Fruit fly (Drosophila melanogaster) whole organism, wandering third instar larva: ENCODE data around the gene tio.

ENCODE experiments used
- Abd-B ChIP-seq: fragments of >200 bp; optimal IDR thresholded peaks from 2 replicates; lab custom pipeline; 2017; ENCODE audit warnings: missing biosample characterization, missing genetic modification characterization
- CG32264 ChIP-seq: fragments of 200-800 bp; sonication (Bioruptor generic); optimal IDR thresholded peaks from 2 replicates; lab custom pipeline; 2016; ENCODE audit warnings: missing biosample characterization, missing genetic modification characterization
- CG9705 ChIP-seq: fragments of 200-800 bp; sonication (Bioruptor generic); optimal IDR thresholded peaks from 2 replicates; lab custom pipeline; 2018; ENCODE audit warnings: missing biosample characterization, mild to moderate bottlenecking, missing genetic modification characterization
- CrebA ChIP-seq: fragments of 200-800 bp; sonication (Bioruptor generic); optimal IDR thresholded peaks from 2 replicates; lab custom pipeline; 2016; ENCODE audit warnings: missing biosample characterization, mild to moderate bottlenecking, missing genetic modification characterization, borderline replicate concordance
- Dfd ChIP-seq: fragments of >200 bp; optimal IDR thresholded peaks from 2 replicates; lab custom pipeline; 2017; ENCODE audit warnings: missing biosample characterization, missing genetic modification characterization
- Dif ChIP-seq: fragments of 200-275, 200-300 bp; sonication (Bioruptor generic); optimal IDR thresholded peaks from 2 replicates; lab custom pipeline; 2018; ENCODE audit warnings: missing biosample characterization, missing genetic modification characterization; ENCODE audit not compliant: partially characterized antibody
- GATAd ChIP-seq: sonication (Bioruptor generic); optimal IDR thresholded peaks from 2 replicates; lab custom pipeline; 2016; ENCODE audit warnings: missing biosample characterization, missing genetic modification characterization
- Hr78 ChIP-seq: fragments of >200 bp; optimal IDR thresholded peaks from 2 replicates; lab custom pipeline; 2017; ENCODE audit warnings: missing biosample characterization, missing genetic modification characterization
- Hr83 ChIP-seq: fragments of 200-300 bp; sonication (Bioruptor generic); optimal IDR thresholded peaks from 2 replicates; lab custom pipeline; 2016; ENCODE audit warnings: missing biosample characterization, mild to moderate bottlenecking, missing genetic modification characterization, moderate library complexity; ENCODE audit not compliant: poor library complexity, severe bottlenecking
- Jra ChIP-seq: sonication (Bioruptor generic); optimal IDR thresholded peaks from 2 replicates; lab custom pipeline; 2016; ENCODE audit warnings: missing biosample characterization, missing genetic modification characterization
- N ChIP-seq: fragments of >200 bp; optimal IDR thresholded peaks from 2 replicates; lab custom pipeline; 2018; ENCODE audit warnings: missing biosample characterization, missing external identifiers, missing genetic modification characterization
- Sp1 ChIP-seq: fragments of 200-800 bp; sonication (Bioruptor generic); optimal IDR thresholded peaks from 3 replicates; lab custom pipeline; 2019; ENCODE audit warnings: missing biosample characterization, mild to moderate bottlenecking, missing genetic modification characterization, moderate library complexity
- br ChIP-seq: fragments of 200-800 bp; sonication (Bioruptor generic); optimal IDR thresholded peaks from 2 replicates; lab custom pipeline; 2016; ENCODE audit warnings: missing biosample characterization, missing genetic modification characterization
- brk ChIP-seq: fragments of 200-800 bp; sonication (Bioruptor generic); optimal IDR thresholded peaks from 2 replicates; lab custom pipeline; 2016; ENCODE audit warnings: missing biosample characterization, mild to moderate bottlenecking, missing genetic modification characterization
- dl ChIP-seq, 2 experiments: fragments of 175-275, 200-275 bp in 1 of 2; fragments of 200-275 bp in 1 of 2; sonication (Bioruptor generic); optimal IDR thresholded peaks; lab custom pipeline; 2018; ENCODE audit warnings: mild to moderate bottlenecking in 2 of 2, missing biosample characterization in 2 of 2, missing genetic modification characterization in 2 of 2, moderate library complexity in 2 of 2; ENCODE audit not compliant: partially characterized antibody in 2 of 2, insufficient read depth in 1 of 2
- dmrt93B ChIP-seq: fragments of 200-800 bp; sonication (Bioruptor generic); optimal IDR thresholded peaks from 2 replicates; lab custom pipeline; 2018; ENCODE audit warnings: missing biosample characterization, mild to moderate bottlenecking, missing genetic modification characterization
- ey ChIP-seq: fragments of 200-800 bp; sonication (Bioruptor generic); optimal IDR thresholded peaks from 2 replicates; lab custom pipeline; 2016; ENCODE audit warnings: missing biosample characterization, missing genetic modification characterization
- h ChIP-seq: fragments of 200-800 bp; sonication (Bioruptor generic); optimal IDR thresholded peaks from 3 replicates; lab custom pipeline; 2016; ENCODE audit warnings: missing biosample characterization, mild to moderate bottlenecking, missing genetic modification characterization
- pan ChIP-seq: fragments of >200 bp; optimal IDR thresholded peaks from 2 replicates; lab custom pipeline; 2017
- sage ChIP-seq: fragments of 200-800 bp; sonication (Bioruptor generic); optimal IDR thresholded peaks from 2 replicates; lab custom pipeline; 2016; ENCODE audit warnings: missing biosample characterization, mild to moderate bottlenecking, missing genetic modification characterization
- sv ChIP-seq: fragments of 200-800 bp; sonication (Bioruptor generic); optimal IDR thresholded peaks from 3 replicates; lab custom pipeline; 2016; ENCODE audit warnings: missing biosample characterization, missing genetic modification characterization
- tai ChIP-seq: sonication (Bioruptor generic); optimal IDR thresholded peaks from 2 replicates; lab custom pipeline; 2016; ENCODE audit warnings: missing biosample characterization, missing genetic modification characterization
- usp ChIP-seq: fragments of >200 bp; optimal IDR thresholded peaks from 2 replicates; lab custom pipeline; 2017; ENCODE audit warnings: missing biosample characterization, missing genetic modification characterization
- woc ChIP-seq: sonication (Bioruptor generic); optimal IDR thresholded peaks from 2 replicates; lab custom pipeline; 2016; ENCODE audit warnings: missing biosample characterization, mild to moderate bottlenecking, missing genetic modification characterization

The tio gene

DNA sequence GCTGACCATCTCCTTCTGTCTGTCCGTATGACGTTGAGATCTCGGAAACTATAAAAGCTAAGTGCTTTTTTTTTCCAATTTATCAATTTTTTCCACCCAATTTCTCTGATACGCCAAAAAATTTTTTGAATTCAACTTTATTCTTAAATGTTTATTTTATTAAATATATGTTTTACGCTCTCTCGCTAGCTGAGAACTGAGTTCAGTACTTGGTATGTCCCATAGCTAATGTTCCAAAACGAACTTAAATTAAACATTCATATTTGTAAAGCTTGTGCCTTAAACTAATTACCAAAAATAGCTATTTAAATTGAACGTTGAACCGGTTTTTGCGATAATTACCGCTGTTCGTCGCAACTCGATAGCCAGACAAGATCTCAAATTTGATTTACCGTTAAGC, 18.6 kb downstream of the tio start, which contains the start of gene Grl40a:
Gene Grl40a (plus strand): TSS at position 301 of the 400 bp plus-strand sequence.
- TF ChIP-seq dmrt93B (GFP tag; lab: Kevin White, UChicago) (no peak), Hr78 (no peak), Abd-B (GFP tag; lab: Kevin White, UChicago) (no peak), br (GFP tag; lab: Kevin White, UChicago) (no peak), sage (no peak), Jra (GFP tag; lab: Kevin White, UChicago) (no peak), Dif (GFP tag; lab: Kevin White, UChicago) (no peak), dl (GFP tag; optimal IDR thresholded peaks at IDR 0.05; lab: Kevin White, UChicago; ENCODE audit: insufficient read depth in 1 of 2, partially characterized antibody in 2 of 2) (no peak), sv (GFP tag; lab: Kevin White, UChicago) (no peak), h (GFP tag; lab: Kevin White, UChicago) (no peak), tai (no peak)

DNA sequence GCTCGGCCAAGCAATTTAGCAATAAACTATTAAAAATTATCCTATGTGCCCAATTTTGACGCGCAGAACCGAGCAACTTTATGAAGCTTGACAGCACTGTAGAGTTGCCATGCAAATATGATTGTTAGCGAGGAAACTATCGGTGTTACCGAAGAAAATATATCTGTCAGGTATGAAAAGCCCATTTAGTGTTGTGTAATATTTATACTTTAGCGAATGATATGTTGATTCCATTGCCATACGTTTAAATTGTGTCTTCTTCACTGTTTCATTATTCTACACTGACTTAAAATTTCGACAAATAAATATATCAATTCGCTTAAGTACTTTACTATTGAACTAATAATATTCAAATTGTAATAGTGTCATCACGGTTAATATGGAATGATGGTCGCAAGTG, 24.8 kb downstream of the tio start, which contains the start of gene CG31601:
Gene CG31601 (minus strand): TSS at position 101 of the 400 bp plus-strand sequence.
- TF ChIP-seq N (no peak), usp (GFP tag; lab: Kevin White, UChicago) (no peak), GATAd (GFP tag; lab: Kevin White, UChicago) (no peak), Sp1 (GFP tag; lab: Kevin White, UChicago) (no peak), woc (no peak), CrebA (GFP tag; lab: Kevin White, UChicago) (no peak), h (GFP tag; lab: Kevin White, UChicago) (no peak), dmrt93B (GFP tag; lab: Kevin White, UChicago) (no peak), brk (GFP tag; lab: Kevin White, UChicago) (no peak)

DNA sequence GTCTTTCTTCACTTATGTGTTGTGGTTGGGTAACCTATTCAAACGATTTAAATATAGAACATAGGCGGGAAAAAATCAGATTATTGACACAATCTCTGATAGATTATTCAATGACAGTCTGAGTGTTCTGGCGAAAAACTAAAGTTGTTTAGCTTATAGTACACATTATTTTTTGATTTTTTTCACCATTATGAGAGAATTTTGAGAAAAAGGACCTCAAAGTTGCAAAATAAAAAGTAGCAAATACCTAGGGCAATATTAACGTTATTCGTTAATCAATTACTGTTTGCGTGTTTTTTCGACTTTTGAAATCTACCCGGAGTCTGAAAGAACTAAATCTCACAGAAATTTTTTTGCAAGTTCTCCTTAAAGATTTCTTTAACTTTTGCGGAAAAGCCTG, 35.2 kb downstream of the tio start, which contains the start of gene CG34173:
Gene CG34173 (minus strand): TSS at position 101 of the 400 bp plus-strand sequence.
- no peak for TF ChIP-seq CrebA (GFP tag; lab: Kevin White, UChicago)
- no peak for TF ChIP-seq Dfd (GFP tag; lab: Kevin White, UChicago)
- TF ChIP-seq CG32264 (GFP tag; lab: Kevin White, UChicago) = no peak
- no peak for TF ChIP-seq br (GFP tag; lab: Kevin White, UChicago)
- no peak for TF ChIP-seq usp (GFP tag; lab: Kevin White, UChicago)
- TF ChIP-seq Hr83 = no peak

DNA sequence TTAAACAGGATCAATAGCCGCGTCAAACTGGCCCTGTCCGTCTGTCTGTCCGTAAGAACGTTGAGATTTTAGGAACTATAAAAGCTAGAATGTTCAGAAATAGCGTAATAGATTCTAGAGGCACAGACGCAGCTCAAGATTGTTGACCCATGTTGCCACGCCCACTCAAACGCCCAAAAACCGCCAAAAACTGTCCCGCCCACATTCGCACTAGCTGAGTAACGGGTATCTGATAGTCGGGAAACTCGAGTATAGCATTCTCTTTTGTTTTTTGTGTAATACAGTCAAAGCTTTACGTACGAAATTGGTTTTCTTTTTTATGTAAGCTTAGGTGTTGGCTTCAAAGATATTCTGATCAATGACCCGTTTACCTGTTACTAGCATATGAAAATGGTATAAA, 40.8 kb downstream of the tio start:
- TF ChIP-seq Dfd (GFP tag; lab: Kevin White, UChicago) = peak; percentile 45
- TF ChIP-seq usp (GFP tag; lab: Kevin White, UChicago) = no peak

DNA sequence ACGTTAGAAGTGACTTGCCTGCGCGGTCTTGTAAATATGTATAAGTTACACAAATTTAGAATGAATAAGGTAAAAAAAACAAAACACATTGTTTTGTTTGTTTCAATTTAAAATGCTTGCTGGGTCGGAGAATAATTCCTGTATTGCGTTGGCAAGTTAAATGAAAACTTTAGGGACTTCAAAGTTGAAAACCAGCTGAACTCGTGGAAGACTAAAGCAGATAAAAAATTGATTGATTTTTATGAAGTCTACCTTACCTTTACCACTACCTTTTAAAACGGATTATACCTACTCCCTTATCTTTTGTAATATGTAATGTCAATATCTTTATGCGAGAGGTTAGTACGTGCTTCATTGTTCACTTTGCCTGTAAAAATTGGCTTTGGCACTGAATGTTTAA, 46.2 kb downstream of the tio start, which contains the start of gene CG42597:
Gene CG42597 (minus strand): TSS at position 101 of the 400 bp plus-strand sequence.
- no peak for TF ChIP-seq br (GFP tag; lab: Kevin White, UChicago)
- TF ChIP-seq tai = no peak
- no peak for TF ChIP-seq ey (GFP tag; lab: Kevin White, UChicago)
- no peak for TF ChIP-seq CG9705
- TF ChIP-seq pan (lab: Kevin White, UChicago) = no peak
- TF ChIP-seq Hr78 = no peak
- no peak for TF ChIP-seq Dif (GFP tag; lab: Kevin White, UChicago)

DNA sequence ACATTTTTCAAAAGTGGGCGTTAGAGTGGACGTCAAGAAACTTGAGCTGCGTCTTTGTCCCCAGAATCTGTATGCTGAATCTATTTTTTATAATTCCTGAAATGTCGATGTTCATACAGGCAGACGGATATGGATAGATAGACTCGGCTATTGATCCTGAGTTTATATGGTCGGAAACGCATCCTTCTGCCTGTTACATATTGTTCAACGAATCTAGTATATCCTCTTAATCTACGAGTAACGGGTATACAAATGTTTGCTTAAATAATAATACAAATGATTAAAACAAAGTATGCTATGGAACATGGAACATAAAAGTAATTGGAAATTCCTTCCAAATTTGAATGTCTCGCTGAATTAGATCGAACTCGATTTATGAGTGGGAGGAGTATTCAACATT, 51.8 kb downstream of the tio start, which contains the start of gene tplus3a:
Gene tplus3a (plus strand): TSS at position 301 of the 400 bp plus-strand sequence.
- no peak for TF ChIP-seq Hr83
- TF ChIP-seq usp (GFP tag; lab: Kevin White, UChicago) = no peak
- no peak for TF ChIP-seq Sp1 (GFP tag; lab: Kevin White, UChicago)
- no peak for TF ChIP-seq CG9705
